Worm (Caenorhabditis elegans) whole organism, young adult: Measurements from ENCODE around the gene F26A1.8.

Source experiments
- B0261.1 ChIP-seq: sonication (generic microtip); optimal IDR thresholded peaks from 2 replicates; lab custom pipeline; 2016; ENCODE audit warnings: mild to moderate bottlenecking, missing genetic modification characterization, moderate library complexity, missing compliant biosample characterization
- D2030.7 ChIP-seq: fragments of 200-800 bp; sonication (Bioruptor generic); IDR thresholded peaks from 2 replicates; pipeline ENCODE4 v1.3.6; 2022; ENCODE audit warnings: missing genetic modification reagents, missing genetic modification characterization, missing compliant biosample characterization
- F23B12.7 ChIP-seq: sonication (generic microtip); optimal IDR thresholded peaks from 2 replicates; lab custom pipeline; 2017; ENCODE audit warnings: missing genetic modification characterization, mild to moderate bottlenecking, missing compliant biosample characterization, antibody characterized with exemption, moderate library complexity; ENCODE audit not compliant: insufficient read depth
- F33H1.4 ChIP-seq: fragments of 200-800 bp; sonication (Bioruptor generic); IDR thresholded peaks from 2 replicates; pipeline ENCODE4 v1.3.6; 2022; ENCODE audit warnings: missing genetic modification reagents, missing genetic modification characterization, missing compliant biosample characterization
- F39B2.1 ChIP-seq: fragments of 200-800 bp; sonication (Bioruptor generic); IDR thresholded peaks from 2 replicates; pipeline ENCODE4 v1.3.6; 2022; ENCODE audit warnings: missing genetic modification reagents, missing genetic modification characterization, missing compliant biosample characterization
- F52B5.7 ChIP-seq: sonication (generic microtip); optimal IDR thresholded peaks from 2 replicates; lab custom pipeline; 2016; ENCODE audit warnings: mild to moderate bottlenecking, missing genetic modification characterization, missing compliant biosample characterization
- F55B11.4 ChIP-seq: sonication (generic microtip); optimal IDR thresholded peaks from 2 replicates; lab custom pipeline; 2016; ENCODE audit warnings: missing compliant biosample characterization, missing genetic modification characterization, borderline replicate concordance; ENCODE audit not compliant: insufficient read depth
- F57C9.4 ChIP-seq: sonication (generic microtip); optimal IDR thresholded peaks from 2 replicates; lab custom pipeline; 2017; ENCODE audit warnings: mild to moderate bottlenecking, missing genetic modification characterization, missing compliant biosample characterization
- T26A5.8 ChIP-seq: sonication (generic microtip); optimal IDR thresholded peaks from 2 replicates; lab custom pipeline; 2016; ENCODE audit warnings: missing genetic modification characterization, missing compliant biosample characterization
- Y53F4B.3 ChIP-seq: fragments of 200-800 bp; sonication (Bioruptor generic); IDR thresholded peaks from 2 replicates; pipeline ENCODE4 v1.3.6; 2022; ENCODE audit warnings: missing genetic modification reagents, missing genetic modification characterization, missing compliant biosample characterization
- Y53G8AR.9 ChIP-seq: fragments of 200-800 bp; sonication (Bioruptor generic); conservative IDR thresholded peaks from 2 replicates; pipeline ENCODE4 v1.3.6; 2022; ENCODE audit warnings: missing genetic modification reagents, missing genetic modification characterization, missing compliant biosample characterization
- Y67H2A.10 ChIP-seq: fragments of 200-800 bp; sonication (Bioruptor generic); conservative IDR thresholded peaks from 2 replicates; pipeline ENCODE4 v1.3.6; 2022; ENCODE audit warnings: missing genetic modification reagents, missing genetic modification characterization, missing compliant biosample characterization
- Y79H2A.3 ChIP-seq: fragments of 200-800 bp; sonication (Bioruptor generic); conservative IDR thresholded peaks from 2 replicates; pipeline ENCODE4 v1.3.6; 2022; ENCODE audit warnings: missing genetic modification reagents, missing genetic modification characterization, missing compliant biosample characterization
- ZK185.1 ChIP-seq: sonication (generic microtip); optimal IDR thresholded peaks from 2 replicates; lab custom pipeline; 2016; ENCODE audit warnings: mild to moderate bottlenecking, missing genetic modification characterization, missing compliant biosample characterization; ENCODE audit not compliant: poor library complexity, severe bottlenecking
- akir-1 ChIP-seq: fragments of 200-800 bp; sonication (Bioruptor generic); optimal IDR thresholded peaks from 2 replicates; lab custom pipeline; 2018; ENCODE audit warnings: mild to moderate bottlenecking, missing genetic modification characterization, moderate library complexity, missing compliant biosample characterization
- attf-3 ChIP-seq: fragments of 200-800 bp; sonication (Bioruptor generic); conservative IDR thresholded peaks from 2 replicates; pipeline ENCODE4 v1.3.6; 2022; ENCODE audit warnings: missing genetic modification reagents, missing genetic modification characterization, missing compliant biosample characterization
- bed-1 ChIP-seq: fragments of 200-800 bp; sonication (Bioruptor generic); IDR thresholded peaks from 2 replicates; pipeline ENCODE4 v1.3.6; 2022; ENCODE audit warnings: missing genetic modification reagents, missing genetic modification characterization, missing compliant biosample characterization
- cebp-1 ChIP-seq, 2 experiments: fragments of 200-800 bp in 1 of 2; sonication (Bioruptor generic) in 1 of 2; sonication (generic microtip) in 1 of 2; IDR thresholded peaks in 1 of 2; optimal IDR thresholded peaks in 1 of 2; 2 replicates each; pipeline versions ENCODE4 v1.3.6 to Lab custom; 2017 to 2022; ENCODE audit warnings: missing compliant biosample characterization in 2 of 2, missing genetic modification characterization in 2 of 2, mild to moderate bottlenecking in 1 of 2, missing genetic modification reagents in 1 of 2, moderate library complexity in 1 of 2
- ceh-91 ChIP-seq: fragments of 200-800 bp; sonication (Bioruptor generic); IDR thresholded peaks from 2 replicates; pipeline ENCODE4 v1.3.6; 2022; ENCODE audit warnings: missing genetic modification reagents, missing genetic modification characterization, missing compliant biosample characterization
- chd-7 ChIP-seq: sonication (generic microtip); optimal IDR thresholded peaks from 2 replicates; lab custom pipeline; 2016; ENCODE audit warnings: mild to moderate bottlenecking, missing genetic modification characterization, moderate library complexity, missing compliant biosample characterization
- dpff-1 ChIP-seq: sonication (generic microtip); optimal IDR thresholded peaks from 2 replicates; lab custom pipeline; 2017; ENCODE audit warnings: mild to moderate bottlenecking, missing genetic modification characterization, missing compliant biosample characterization
- efl-1 ChIP-seq: fragments of 150-350 bp; optimal IDR thresholded peaks from 2 replicates; lab custom pipeline; 2014; ENCODE audit warnings: missing biosample characterization, missing genetic modification reagents, missing genetic modification characterization
- ets-4 ChIP-seq: fragments of 200-800 bp; sonication (Bioruptor generic); optimal IDR thresholded peaks from 2 replicates; lab custom pipeline; 2018; ENCODE audit warnings: mild to moderate bottlenecking, missing genetic modification characterization, missing compliant biosample characterization
- hmg-20 ChIP-seq: fragments of 200-800 bp; sonication (Bioruptor generic); IDR thresholded peaks from 2 replicates; pipeline ENCODE4 v1.3.6; 2022; ENCODE audit warnings: missing genetic modification reagents, missing genetic modification characterization, missing compliant biosample characterization
- lag-1 ChIP-seq: fragments of 200-800 bp; sonication (Bioruptor generic); IDR thresholded peaks from 2 replicates; pipeline ENCODE4 v1.3.6; 2022; ENCODE audit warnings: missing genetic modification reagents, missing genetic modification characterization, missing compliant biosample characterization
- let-526 ChIP-seq: fragments of 200-800 bp; sonication (Bioruptor generic); IDR thresholded peaks from 2 replicates; pipeline ENCODE4 v1.3.6; 2022; ENCODE audit warnings: missing genetic modification reagents, missing genetic modification characterization, missing compliant biosample characterization
- lin-35 ChIP-seq, 3 experiments: fragments of 150-350 bp in 2 of 3; sonication (generic microtip) in 1 of 3; optimal IDR thresholded peaks; 2 replicates each; lab custom pipeline; 2014 to 2018; ENCODE audit warnings: missing biosample characterization in 3 of 3, missing genetic modification characterization in 3 of 3, missing genetic modification reagents in 3 of 3
- madf-6 ChIP-seq: fragments of 200-800 bp; sonication (Bioruptor generic); IDR thresholded peaks from 2 replicates; pipeline ENCODE4 v1.3.6; 2022; ENCODE audit warnings: missing genetic modification reagents, missing genetic modification characterization, missing compliant biosample characterization
- mcd-1 ChIP-seq: fragments of 200-800 bp; sonication (Bioruptor generic); IDR thresholded peaks from 2 replicates; pipeline ENCODE4 v1.3.6; 2022; ENCODE audit warnings: missing genetic modification reagents, missing genetic modification characterization, missing compliant biosample characterization
- mxl-1 ChIP-seq: sonication (generic microtip); optimal IDR thresholded peaks from 2 replicates; lab custom pipeline; 2016; ENCODE audit warnings: missing genetic modification characterization, missing compliant biosample characterization
- nhr-27 ChIP-seq: fragments of 200-800 bp; sonication (Bioruptor generic); optimal IDR thresholded peaks from 2 replicates; lab custom pipeline; 2018; ENCODE audit warnings: mild to moderate bottlenecking, missing genetic modification characterization, moderate library complexity, missing compliant biosample characterization
- pbrm-1 ChIP-seq: fragments of 200-800 bp; sonication (Bioruptor generic); IDR thresholded peaks from 2 replicates; pipeline ENCODE4 v1.3.6; 2022; ENCODE audit warnings: missing genetic modification reagents, missing genetic modification characterization, missing compliant biosample characterization
- rcor-1 ChIP-seq: fragments of 200-800 bp; sonication (Bioruptor generic); IDR thresholded peaks from 2 replicates; pipeline ENCODE4 v1.3.6; 2022; ENCODE audit warnings: missing genetic modification reagents, missing genetic modification characterization, missing compliant biosample characterization
- rec-8 ChIP-seq, 2 experiments: sonication (generic microtip); optimal IDR thresholded peaks; 2 replicates each; lab custom pipeline; 2016; ENCODE audit warnings: mild to moderate bottlenecking in 2 of 2, missing genetic modification characterization in 2 of 2, missing genetic modification reagents in 2 of 2, missing genotype in 2 of 2, missing biosample characterization in 1 of 2, missing compliant biosample characterization in 1 of 2, moderate library complexity in 1 of 2
- snpc-4 ChIP-seq, 5 experiments: fragments of 150-350 bp in 1 of 5; sonication (generic microtip) in 4 of 5; optimal IDR thresholded peaks; 2 replicates each; lab custom pipeline; 2014 to 2018; ENCODE audit warnings: missing genetic modification characterization in 5 of 5, missing biosample characterization in 3 of 5, antibody characterized with exemption in 2 of 5, mild to moderate bottlenecking in 2 of 5, missing compliant biosample characterization in 2 of 5, missing genotype in 2 of 5, moderate library complexity in 2 of 5, missing genetic modification reagents in 1 of 5
- tbx-9 ChIP-seq: sonication (generic microtip); optimal IDR thresholded peaks from 2 replicates; lab custom pipeline; 2016; ENCODE audit warnings: borderline replicate concordance, missing genetic modification characterization, inconsistent platforms, missing compliant biosample characterization
- tlf-1 ChIP-seq: fragments of 200-800 bp; sonication (Bioruptor generic); optimal IDR thresholded peaks from 2 replicates; lab custom pipeline; 2018; ENCODE audit warnings: mild to moderate bottlenecking, missing genetic modification characterization, missing compliant biosample characterization
- unc-130 ChIP-seq: sonication (generic microtip); optimal IDR thresholded peaks from 2 replicates; lab custom pipeline; 2016; ENCODE audit warnings: missing genetic modification reagents, missing genetic modification characterization, missing compliant biosample characterization
- xnd-1 ChIP-seq: sonication (generic microtip); optimal IDR thresholded peaks from 2 replicates; lab custom pipeline; 2016; ENCODE audit warnings: missing genotype, missing genetic modification reagents, missing genetic modification characterization, missing compliant biosample characterization
- ztf-26 ChIP-seq: sonication (generic microtip); optimal IDR thresholded peaks from 2 replicates; lab custom pipeline; 2017; ENCODE audit warnings: missing genetic modification characterization, missing compliant biosample characterization
- ztf-28 ChIP-seq: fragments of 200-800 bp; sonication (Bioruptor generic); IDR thresholded peaks from 2 replicates; pipeline ENCODE4 v1.3.6; 2022; ENCODE audit warnings: missing genetic modification reagents, missing genetic modification characterization, missing compliant biosample characterization
- ztf-6 ChIP-seq: fragments of 200-800 bp; sonication (Bioruptor generic); IDR thresholded peaks from 2 replicates; pipeline ENCODE4 v1.3.6; 2022; ENCODE audit warnings: missing genetic modification reagents, missing genetic modification characterization, missing compliant biosample characterization

Gene F26A1.8

ce11 chrIII:4822140-4822539 lies at the start of gene F26A1.8:
Gene F26A1.8, minus strand, starts transcription at chrIII:4822240.
- no peak for TF ChIP-seq nhr-27
- TF ChIP-seq chd-7 (tag; lab: Kevin White, UChicago), result no peak
- TF ChIP-seq bed-1 (GFP tag; lab: Robert Waterston, UW), result no peak
- no peak for TF ChIP-seq rec-8 (tag; optimal IDR thresholded peaks at IDR 0.05; lab: Kevin White, UChicago)
- no peak for TF ChIP-seq Y79H2A.3 (GFP tag; lab: Robert Waterston, UW)
- TF ChIP-seq ztf-26 (tag; lab: Kevin White, UChicago), result no peak
- TF ChIP-seq unc-130, result no peak
- no peak for TF ChIP-seq cebp-1 (GFP tag; IDR thresholded peaks at IDR 0.05; lab: Robert Waterston, UW)
- TF ChIP-seq cebp-1 (tag; optimal IDR thresholded peaks at IDR 0.05; lab: Kevin White, UChicago), result no peak
- TF ChIP-seq Y53G8AR.9, result no peak
- TF ChIP-seq Y53F4B.3 (GFP tag; lab: Robert Waterston, UW), result no peak
- TF ChIP-seq tlf-1 (GFP tag; lab: Kevin White, UChicago), result no peak
- no peak for TF ChIP-seq F52B5.7 (tag; lab: Kevin White, UChicago)
- no peak for TF ChIP-seq ets-4 (GFP tag; lab: Kevin White, UChicago)
- no peak for TF ChIP-seq mcd-1 (GFP tag; lab: Robert Waterston, UW)
- no peak for TF ChIP-seq mxl-1 (tag; lab: Kevin White, UChicago)
- TF ChIP-seq D2030.7 (GFP tag; lab: Robert Waterston, UW), result no peak
- TF ChIP-seq F55B11.4, result no peak
- TF ChIP-seq ceh-91 (GFP tag; lab: Robert Waterston, UW), result no peak

ce11 chrIII:4870478-4870877 lies 48.4 kb upstream of the F26A1.8 start, which contains the start of gene gipc-1:
Gene gipc-1, plus strand, starts transcription at chrIII:4870778.
- no peak for TF ChIP-seq hmg-20 (GFP tag; lab: Robert Waterston, UW)
- no peak for TF ChIP-seq attf-3 (GFP tag; lab: Robert Waterston, UW)
- TF ChIP-seq ceh-91 (GFP tag; lab: Robert Waterston, UW), result no peak
- TF ChIP-seq ztf-6 (GFP tag; lab: Robert Waterston, UW), result no peak
- no peak for TF ChIP-seq Y67H2A.10 (GFP tag; lab: Robert Waterston, UW)
- no peak for TF ChIP-seq ZK185.1 (tag; lab: Kevin White, UChicago)
- no peak for TF ChIP-seq ztf-28
- no peak for TF ChIP-seq dpff-1 (tag; lab: Kevin White, UChicago)
- TF ChIP-seq rcor-1, result no peak
- TF ChIP-seq pbrm-1 (GFP tag; lab: Robert Waterston, UW), result no peak
- TF ChIP-seq tbx-9 (tag; lab: Kevin White, UChicago), result no peak
- TF ChIP-seq lin-35 (GFP tag; optimal IDR thresholded peaks at IDR 0.05; lab: Kevin White, UChicago), result no peak

- TF ChIP-seq snpc-4 (GFP tag; optimal IDR thresholded peaks at IDR 0.05; lab: Kevin White, UChicago), result no peak
- no peak for TF ChIP-seq snpc-4 (tag; optimal IDR thresholded peaks at IDR 0.05; lab: Kevin White, UChicago)
- no peak for TF ChIP-seq rcor-1
- TF ChIP-seq B0261.1 (tag; lab: Kevin White, UChicago), result no peak
- no peak for TF ChIP-seq F33H1.4 (GFP tag; lab: Robert Waterston, UW)
- no peak for TF ChIP-seq xnd-1 (tag; lab: Kevin White, UChicago)
- TF ChIP-seq madf-6, result no peak
- TF ChIP-seq efl-1 (GFP tag; lab: Kevin White, UChicago), result no peak
- no peak for TF ChIP-seq F57C9.4 (tag; lab: Kevin White, UChicago)
- no peak for TF ChIP-seq akir-1
- TF ChIP-seq lin-35 (GFP tag; optimal IDR thresholded peaks at IDR 0.05; lab: Kevin White, UChicago), result no peak
- no peak for TF ChIP-seq F23B12.7 (tag; lab: Kevin White, UChicago)
- no peak for TF ChIP-seq lag-1 (GFP tag; lab: Robert Waterston, UW)
- TF ChIP-seq tlf-1 (GFP tag; lab: Kevin White, UChicago), result no peak
- TF ChIP-seq F39B2.1 (GFP tag; lab: Robert Waterston, UW), result no peak
- no peak for TF ChIP-seq T26A5.8 (tag; lab: Kevin White, UChicago)
- TF ChIP-seq Y67H2A.10 (GFP tag; lab: Robert Waterston, UW), result no peak
- no peak for TF ChIP-seq let-526 (GFP tag; lab: Robert Waterston, UW)
These were observed 46.6 kb upstream of the F26A1.8 start, which contains the start of the genes msd-4 and C35D10.3 for ce11 chrIII:4868643-4869042. Gene msd-4, minus strand, starts transcription at chrIII:4868743. Gene C35D10.3, plus strand, starts transcription at chrIII:4868921.
